Worm (Caenorhabditis elegans): ENCODE measurements around the gene C17C3.24.

Gene C17C3.24

ce11 chrII:5522637-5523036, 18.9 kb downstream of the C17C3.24 start, which contains the start of gene ZK177.11:
TSS of gene ZK177.11 (plus strand) at chrII:5522937.
- TF ChIP-seq ceh-31 (tag; optimal IDR thresholded peaks at IDR 0.05) (no peak), pros-1 (tag; optimal IDR thresholded peaks at IDR 0.05) (no peak), pha-4 (tag; optimal IDR thresholded peaks at IDR 0.05) (no peak), Y22D7AL.16 (tag; optimal IDR thresholded peaks at IDR 0.05) (no peak)

- TF ChIP-seq ztf-16 (tag; optimal IDR thresholded peaks at IDR 0.05) (no peak), hlh-30 (tag; optimal IDR thresholded peaks at IDR 0.05; ENCODE audit: insufficient read depth) (no peak), unc-3 (GFP tag; conservative IDR thresholded peaks at IDR 0.05) (no peak), unc-3 (tag; optimal IDR thresholded peaks at IDR 0.05) (no peak), ceh-34 (tag; optimal IDR thresholded peaks at IDR 0.05) (no peak), ceh-9 (tag; optimal IDR thresholded peaks at IDR 0.05) (no peak), sdc-2 (tag; optimal IDR thresholded peaks at IDR 0.05) (no peak), npax-4 (tag; optimal IDR thresholded peaks at IDR 0.05) (no peak), zip-5 (tag; optimal IDR thresholded peaks at IDR 0.05) (no peak), che-1 (tag; optimal IDR thresholded peaks at IDR 0.05) (no peak), pha-4 (tag; optimal IDR thresholded peaks at IDR 0.05) (no peak), ceh-31 (tag; optimal IDR thresholded peaks at IDR 0.05) (no peak), fax-1 (tag; optimal IDR thresholded peaks at IDR 0.05) (no peak), ceh-6 (GFP tag; optimal IDR thresholded peaks at IDR 0.05) (no peak)
These were observed 20.2 kb downstream of the C17C3.24 start, which contains the start of gene ZK177.12 for ce11 chrII:5521411-5521810. TSS of gene ZK177.12 (plus strand) at chrII:5521711.

ce11 chrII:5518910-5519309, 22.7 kb downstream of the C17C3.24 start, which contains the start of gene ZK177.2:
TSS of gene ZK177.2 (plus strand) at chrII:5519210.
- TF ChIP-seq pros-1 (tag; optimal IDR thresholded peaks at IDR 0.05) (no peak), nfya-1 (tag; optimal IDR thresholded peaks at IDR 0.05) (no peak), syd-9 (tag; optimal IDR thresholded peaks at IDR 0.05) (no peak), hlh-15 (tag; optimal IDR thresholded peaks at IDR 0.05) (no peak), dmd-4 (tag; optimal IDR thresholded peaks at IDR 0.05; ENCODE audit: borderline replicate concordance) (no peak), ceh-31 (tag; optimal IDR thresholded peaks at IDR 0.05) (no peak), ceh-24 (tag; optimal IDR thresholded peaks at IDR 0.05) (no peak), pax-1 (tag; optimal IDR thresholded peaks at IDR 0.05) (no peak), ttx-3 (tag; optimal IDR thresholded peaks at IDR 0.05) (no peak), fkh-10 (GFP tag; optimal IDR thresholded peaks at IDR 0.05) (no peak), fkh-6 (tag; optimal IDR thresholded peaks at IDR 0.05) (no peak), zip-5 (tag; optimal IDR thresholded peaks at IDR 0.05) (no peak), pha-4 (tag; optimal IDR thresholded peaks at IDR 0.05) (no peak)

- TF ChIP-seq odd-2 (tag; optimal IDR thresholded peaks at IDR 0.05), result no peak
- TF ChIP-seq ahr-1 (tag; optimal IDR thresholded peaks at IDR 0.05), result no peak
- no peak for TF ChIP-seq fkh-10 (GFP tag; optimal IDR thresholded peaks at IDR 0.05)
- no peak for TF ChIP-seq nfya-1 (tag; optimal IDR thresholded peaks at IDR 0.05)
- no peak for TF ChIP-seq ceh-48 (tag; optimal IDR thresholded peaks at IDR 0.05)
- TF ChIP-seq elt-4 (tag; optimal IDR thresholded peaks at IDR 0.05), result no peak
- no peak for TF ChIP-seq dve-1 (tag; optimal IDR thresholded peaks at IDR 0.05)
- TF ChIP-seq nhr-11 (tag; optimal IDR thresholded peaks at IDR 0.05), result no peak
- TF ChIP-seq hlh-30 (tag; optimal IDR thresholded peaks at IDR 0.05; ENCODE audit: insufficient read depth), result no peak
- no peak for TF ChIP-seq tbx-7 (tag; optimal IDR thresholded peaks at IDR 0.05)
- no peak for TF ChIP-seq ztf-16 (tag; optimal IDR thresholded peaks at IDR 0.05)
- no peak for TF ChIP-seq elt-2 (tag; optimal IDR thresholded peaks at IDR 0.05)
- no peak for TF ChIP-seq syd-9 (tag; optimal IDR thresholded peaks at IDR 0.05)
- no peak for TF ChIP-seq fax-1 (tag; optimal IDR thresholded peaks at IDR 0.05)
These were observed 23.5 kb downstream of the C17C3.24 start for ce11 chrII:5518055-5518454.

- TF ChIP-seq pat-9 (tag; optimal IDR thresholded peaks at IDR 0.05) (no peak), lin-11 (tag; optimal IDR thresholded peaks at IDR 0.05) (no peak)
These were observed 23.9 kb downstream of the C17C3.24 start, which contains the start of gene ZK177.9 for ce11 chrII:5517643-5518042. TSS of gene ZK177.9 (minus strand) at chrII:5517743.

Measured in whole organism, late embryonic.